Fruit fly (Drosophila melanogaster) whole organism, embryonic: ENCODE measurements around the gene dmGlut.

Experiments used
- B-H2 ChIP-seq: fragments of 200-800 bp; sonication (Bioruptor generic); optimal IDR thresholded peaks from 2 replicates; lab custom pipeline; 2018; ENCODE audit warnings: missing biosample characterization, mild to moderate bottlenecking, missing genetic modification characterization
- Bgb ChIP-seq: fragments of 200-800 bp; sonication (Bioruptor generic); IDR thresholded peaks from 2 replicates; pipeline ENCODE4 v1.3.6; 2022; ENCODE audit warnings: missing biosample characterization, missing genetic modification characterization; ENCODE audit not compliant: partially characterized antibody
- CG10321 ChIP-seq: fragments of 200-800 bp; sonication (Bioruptor generic); IDR thresholded peaks from 2 replicates; pipeline ENCODE4 v1.3.6; 2022; ENCODE audit warnings: missing biosample characterization, missing genetic modification characterization
- CG10565 ChIP-seq: fragments of 200-800 bp; sonication (Bioruptor generic); optimal IDR thresholded peaks from 3 replicates; lab custom pipeline; 2016; ENCODE audit warnings: missing biosample characterization, mild to moderate bottlenecking, missing genetic modification characterization
- CG13624 ChIP-seq: fragments of 200-800 bp; sonication (Bioruptor generic); optimal IDR thresholded peaks from 2 replicates; lab custom pipeline; 2016; ENCODE audit warnings: missing biosample characterization, missing genetic modification characterization
- CG14667 ChIP-seq: fragments of 200-800 bp; sonication (Bioruptor generic); IDR thresholded peaks from 2 replicates; pipeline ENCODE4 v1.3.6; 2022; ENCODE audit warnings: missing biosample characterization, missing genetic modification characterization
- CG15514 ChIP-seq: fragments of 200-800 bp; sonication (Bioruptor generic); optimal IDR thresholded peaks from 3 replicates; lab custom pipeline; 2017; ENCODE audit warnings: missing biosample characterization, missing genetic modification characterization, mild to moderate bottlenecking, moderate library complexity, missing genetic modification reagents
- CG1603 ChIP-seq: fragments of 200-800 bp; sonication (Bioruptor generic); optimal IDR thresholded peaks from 2 replicates; lab custom pipeline; 2019; ENCODE audit warnings: missing biosample characterization, mild to moderate bottlenecking, missing genetic modification characterization, moderate library complexity
- CG1647 ChIP-seq: fragments of 200-800 bp; sonication (Bioruptor generic); optimal IDR thresholded peaks from 3 replicates; lab custom pipeline; 2016; ENCODE audit warnings: missing biosample characterization, missing genetic modification characterization
- CG16863 ChIP-seq: fragments of 200-800 bp; sonication (Bioruptor generic); optimal IDR thresholded peaks from 3 replicates; lab custom pipeline; 2016; ENCODE audit warnings: missing biosample characterization, missing genetic modification characterization
- CG18262 ChIP-seq: fragments of 200-800 bp; optimal IDR thresholded peaks from 3 replicates; lab custom pipeline; 2019; ENCODE audit warnings: missing biosample characterization, mild to moderate bottlenecking, missing genetic modification characterization, moderate library complexity
- CG18476 ChIP-seq: fragments of 200-800 bp; sonication (Bioruptor generic); optimal IDR thresholded peaks from 2 replicates; lab custom pipeline; 2016; ENCODE audit warnings: missing biosample characterization, mild to moderate bottlenecking, missing genetic modification characterization
- CG18619 ChIP-seq: fragments of 200-800 bp; sonication (Bioruptor generic); optimal IDR thresholded peaks from 3 replicates; lab custom pipeline; 2017; ENCODE audit warnings: missing biosample characterization, mild to moderate bottlenecking, missing genetic modification characterization
- CG3065 ChIP-seq: fragments of 200-800 bp; sonication (Bioruptor generic); optimal IDR thresholded peaks from 2 replicates; lab custom pipeline; 2016; ENCODE audit warnings: missing biosample characterization, missing genetic modification characterization
- CG32767 ChIP-seq: fragments of 200-800 bp; sonication (Bioruptor generic); IDR thresholded peaks from 2 replicates; pipeline ENCODE4 v1.3.6; 2022; ENCODE audit warnings: missing biosample characterization, missing genetic modification characterization
- CG42726 ChIP-seq: fragments of 200-800 bp; sonication (Bioruptor generic); IDR thresholded peaks from 2 replicates; pipeline ENCODE4 v1.3.6; 2022; ENCODE audit warnings: missing biosample characterization, missing genetic modification characterization; ENCODE audit not compliant: partially characterized antibody
- CG4424 ChIP-seq: fragments of 200-800 bp; sonication (Bioruptor generic); optimal IDR thresholded peaks from 3 replicates; lab custom pipeline; 2016; ENCODE audit warnings: missing biosample characterization, missing genetic modification characterization
- CG6689 ChIP-seq: fragments of 200-800 bp; sonication (Bioruptor generic); IDR thresholded peaks from 2 replicates; pipeline ENCODE4 v1.3.6; 2022; ENCODE audit warnings: missing biosample characterization, missing genetic modification characterization
- CG7928 ChIP-seq: fragments of 200-800 bp; sonication (Bioruptor generic); optimal IDR thresholded peaks from 2 replicates; lab custom pipeline; 2017; ENCODE audit warnings: missing biosample characterization, mild to moderate bottlenecking, missing genetic modification characterization
- D19A ChIP-seq: fragments of 200-800 bp; optimal IDR thresholded peaks from 3 replicates; lab custom pipeline; 2019; ENCODE audit warnings: missing biosample characterization, mild to moderate bottlenecking, missing genetic modification characterization, moderate library complexity
- Dad ChIP-seq: fragments of 200-800 bp; sonication (Bioruptor generic); optimal IDR thresholded peaks from 3 replicates; lab custom pipeline; 2016; ENCODE audit warnings: missing biosample characterization, missing genetic modification characterization
- Dp ChIP-seq: fragments of 200-800 bp; sonication (Bioruptor generic); optimal IDR thresholded peaks from 2 replicates; lab custom pipeline; 2018; ENCODE audit warnings: missing biosample characterization, mild to moderate bottlenecking, missing genetic modification characterization, moderate library complexity
- ERR ChIP-seq: fragments of 200-800 bp; sonication (Bioruptor generic); optimal IDR thresholded peaks from 2 replicates; lab custom pipeline; 2016; ENCODE audit warnings: missing biosample characterization, missing genetic modification characterization
- HmgD ChIP-seq: fragments of 200-800 bp; sonication (Bioruptor generic); optimal IDR thresholded peaks from 3 replicates; lab custom pipeline; 2016; ENCODE audit warnings: missing biosample characterization, missing genetic modification characterization
- Hr39 ChIP-seq: fragments of >200 bp; optimal IDR thresholded peaks from 2 replicates; lab custom pipeline; 2017
- Meics ChIP-seq: fragments of 200-800 bp; sonication (Bioruptor generic); optimal IDR thresholded peaks from 2 replicates; lab custom pipeline; 2017; ENCODE audit warnings: missing biosample characterization, mild to moderate bottlenecking, missing genetic modification characterization
- Nf-YA ChIP-seq: fragments of 200-800 bp; sonication (Bioruptor generic); IDR thresholded peaks from 2 replicates; pipeline ENCODE4 v1.3.6; 2022; ENCODE audit warnings: missing biosample characterization, missing genetic modification characterization
- Rfx ChIP-seq: fragments of 200-800 bp; sonication (Bioruptor generic); IDR thresholded peaks from 2 replicates; pipeline ENCODE4 v1.3.6; 2022; ENCODE audit warnings: missing biosample characterization, missing genetic modification characterization
- bowl ChIP-seq: fragments of 200-800 bp; sonication (Bioruptor generic); IDR thresholded peaks from 2 replicates; pipeline ENCODE4 v1.3.6; 2022; ENCODE audit warnings: missing biosample characterization, missing genetic modification characterization
- bsh ChIP-seq, 2 experiments: fragments of 200-800 bp; sonication (Bioruptor generic); optimal IDR thresholded peaks; 2 replicates each; lab custom pipeline; 2017 to 2018; ENCODE audit warnings: mild to moderate bottlenecking in 2 of 2, missing biosample characterization in 2 of 2, missing genetic modification characterization in 2 of 2, moderate library complexity in 1 of 2
- cwo ChIP-seq: fragments of 200-800 bp; sonication (Bioruptor generic); optimal IDR thresholded peaks from 3 replicates; lab custom pipeline; 2017; ENCODE audit warnings: missing biosample characterization, missing genetic modification characterization, mild to moderate bottlenecking, moderate library complexity, missing genetic modification reagents
- da ChIP-seq: fragments of 200-800 bp; sonication (Bioruptor generic); optimal IDR thresholded peaks from 2 replicates; lab custom pipeline; 2016; ENCODE audit warnings: missing biosample characterization, missing genetic modification characterization
- disco-r ChIP-seq: fragments of 200-800 bp; sonication (Bioruptor generic); optimal IDR thresholded peaks from 2 replicates; lab custom pipeline; 2016; ENCODE audit warnings: missing biosample characterization, missing genetic modification characterization
- esg ChIP-seq: fragments of 200-800 bp; sonication (Bioruptor generic); conservative IDR thresholded peaks from 2 replicates; pipeline ENCODE4 v1.3.6; 2022; ENCODE audit warnings: missing biosample characterization, missing genetic modification characterization
- ewg ChIP-seq: fragments of 200-800 bp; sonication (Bioruptor generic); optimal IDR thresholded peaks from 3 replicates; lab custom pipeline; 2017; ENCODE audit warnings: mild to moderate bottlenecking, missing biosample characterization, missing genetic modification reagents, missing genetic modification characterization
- gcm ChIP-seq: fragments of 200-800 bp; sonication (Bioruptor generic); optimal IDR thresholded peaks from 2 replicates; lab custom pipeline; 2019; ENCODE audit warnings: missing biosample characterization, mild to moderate bottlenecking, missing genetic modification characterization, moderate library complexity
- grau ChIP-seq: fragments of 200-800 bp; optimal IDR thresholded peaks from 3 replicates; lab custom pipeline; 2019; ENCODE audit warnings: missing biosample characterization, mild to moderate bottlenecking, missing genetic modification characterization, moderate library complexity
- gt ChIP-seq: fragments of 200-800 bp; sonication (Bioruptor generic); IDR thresholded peaks from 2 replicates; pipeline ENCODE4 v1.3.6; 2022; ENCODE audit warnings: missing biosample characterization, missing genetic modification characterization
- ham ChIP-seq: fragments of 200-800 bp; sonication (Bioruptor generic); IDR thresholded peaks from 2 replicates; pipeline ENCODE4 v1.3.6; 2022; ENCODE audit warnings: missing biosample characterization, missing genetic modification characterization
- hbn ChIP-seq: fragments of 200-800 bp; sonication (Bioruptor generic); IDR thresholded peaks from 2 replicates; pipeline ENCODE4 v1.3.6; 2022; ENCODE audit warnings: missing biosample characterization, missing genetic modification characterization; ENCODE audit not compliant: partially characterized antibody
- insv ChIP-seq, 2 experiments: fragments of 200-800 bp; sonication (Bioruptor generic); optimal IDR thresholded peaks; 3 replicates each; lab custom pipeline; 2016 to 2018; ENCODE audit warnings: missing biosample characterization in 2 of 2, missing genetic modification characterization in 2 of 2
- inv ChIP-seq: fragments of 200-800 bp; sonication (Bioruptor generic); IDR thresholded peaks from 2 replicates; pipeline ENCODE4 v1.3.6; 2022; ENCODE audit warnings: missing biosample characterization, missing genetic modification characterization; ENCODE audit not compliant: partially characterized antibody
- jumu ChIP-seq: fragments of 200-800 bp; sonication (Bioruptor generic); optimal IDR thresholded peaks from 3 replicates; lab custom pipeline; 2016; ENCODE audit warnings: missing biosample characterization, missing genetic modification characterization
- nerfin-1 ChIP-seq: fragments of 200-800 bp; sonication (Bioruptor generic); optimal IDR thresholded peaks from 3 replicates; lab custom pipeline; 2019; ENCODE audit warnings: missing biosample characterization, mild to moderate bottlenecking, missing genetic modification characterization, moderate library complexity
- nerfin-2 ChIP-seq: fragments of 200-800 bp; sonication (Bioruptor generic); IDR thresholded peaks from 2 replicates; pipeline ENCODE4 v1.3.6; 2022; ENCODE audit warnings: missing biosample characterization, missing genetic modification characterization; ENCODE audit not compliant: partially characterized antibody
- run ChIP-seq: fragments of 200-800 bp; sonication (Bioruptor generic); optimal IDR thresholded peaks from 3 replicates; lab custom pipeline; 2018; ENCODE audit warnings: missing biosample characterization, mild to moderate bottlenecking, missing genetic modification characterization
- slp2 ChIP-seq: fragments of 200-800 bp; sonication (Bioruptor generic); optimal IDR thresholded peaks from 2 replicates; lab custom pipeline; 2016; ENCODE audit warnings: missing biosample characterization, missing genetic modification characterization
- sqz ChIP-seq: fragments of 200-800 bp; sonication (Bioruptor generic); optimal IDR thresholded peaks from 3 replicates; lab custom pipeline; 2018; ENCODE audit warnings: missing biosample characterization, mild to moderate bottlenecking, missing genetic modification characterization
- tap ChIP-seq: fragments of 200-800 bp; optimal IDR thresholded peaks from 3 replicates; lab custom pipeline; 2019; ENCODE audit warnings: missing biosample characterization, mild to moderate bottlenecking, missing genetic modification characterization, moderate library complexity
- unc-4 ChIP-seq: fragments of 200-800 bp; sonication (Bioruptor generic); IDR thresholded peaks from 2 replicates; pipeline ENCODE4 v1.3.6; 2022; ENCODE audit warnings: missing biosample characterization, missing genetic modification characterization; ENCODE audit not compliant: partially characterized antibody
- wor ChIP-seq: fragments of 200-800 bp; sonication (Bioruptor generic); IDR thresholded peaks from 2 replicates; pipeline ENCODE4 v1.3.6; 2022; ENCODE audit warnings: missing biosample characterization, missing genetic modification characterization

The dmGlut gene

DNA sequence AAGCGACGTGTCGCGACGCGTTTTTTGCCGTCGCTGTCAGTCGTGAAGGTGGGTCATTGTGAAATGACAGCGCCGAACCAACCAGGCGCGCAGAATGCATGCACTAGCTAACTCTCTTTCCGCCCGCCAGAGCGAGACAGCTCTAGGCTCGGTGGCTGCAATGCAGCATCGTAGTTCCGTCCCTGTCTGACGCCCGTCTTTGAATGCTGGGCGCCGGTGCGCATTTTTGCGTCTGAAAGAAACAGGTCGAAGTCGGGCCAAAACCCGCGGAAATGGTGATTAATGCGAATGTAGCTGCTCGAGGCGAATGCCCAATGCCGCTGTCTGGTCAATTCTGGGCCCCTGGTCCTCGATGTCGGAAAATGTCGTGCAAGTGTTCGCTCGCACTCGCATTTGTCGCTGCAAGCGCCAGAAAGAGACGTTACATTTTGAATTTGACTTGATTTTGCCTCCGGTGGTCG lies 19.9 kb upstream of the dmGlut start (continued):
- TF ChIP-seq hbn (GFP tag; lab: Robert Waterston, UW) (no peak), CG1603 (tag; lab: Kevin White, UChicago) (peak; percentile 65), cwo (GFP tag; lab: Kevin White, UChicago) (peak; percentile 94), ham (GFP tag; lab: Robert Waterston, UW) (no peak), CG10565 (no peak), slp2 (GFP tag; lab: Kevin White, UChicago) (no peak), CG14667 (GFP tag; lab: Robert Waterston, UW) (no peak), bsh (GFP tag; optimal IDR thresholded peaks at IDR 0.05; lab: Kevin White, UChicago) (peak; percentile 38 to 75), ewg (GFP tag; lab: Kevin White, UChicago) (peak; percentile 68), CG18619 (GFP tag; lab: Kevin White, UChicago) (peak; percentile 29), B-H2 (GFP tag; lab: Kevin White, UChicago) (peak; percentile 92), CG3065 (GFP tag; lab: Kevin White, UChicago) (peak; percentile 41), CG6689 (GFP tag; lab: Robert Waterston, UW) (no peak), ERR (peak; percentile 66), nerfin-1 (peak; percentile 88), Bgb (GFP tag; lab: Robert Waterston, UW) (no peak), CG32767 (GFP tag; lab: Robert Waterston, UW) (no peak), CG18262 (peak; percentile 90), D19A (tag; lab: Kevin White, UChicago) (peak; percentile 16), CG15514 (GFP tag; lab: Kevin White, UChicago) (peak; percentile 75), insv (GFP tag; optimal IDR thresholded peaks at IDR 0.05; lab: Kevin White, UChicago) (peak in 1 of 2 experiments; percentile 76), Nf-YA (no peak), tap (peak; percentile 57), CG1647 (GFP tag; lab: Kevin White, UChicago) (peak; percentile 24), da (GFP tag; lab: Kevin White, UChicago) (no peak), Hr39 (lab: Kevin White, UChicago) (no peak), grau (tag; lab: Kevin White, UChicago) (peak; percentile 55), gt (GFP tag; lab: Robert Waterston, UW) (no peak), Dad (GFP tag; lab: Kevin White, UChicago) (peak; percentile 51), CG7928 (GFP tag; lab: Kevin White, UChicago) (peak; percentile 36), esg (GFP tag; lab: Robert Waterston, UW) (no peak), CG42726 (no peak), Dp (GFP tag; lab: Kevin White, UChicago) (peak; percentile 76), disco-r (GFP tag; lab: Kevin White, UChicago) (peak; percentile 50), jumu (GFP tag; lab: Kevin White, UChicago) (peak; percentile 44), CG16863 (GFP tag; lab: Kevin White, UChicago) (no peak), Rfx (no peak), sqz (GFP tag; lab: Kevin White, UChicago) (peak; percentile 96), unc-4 (GFP tag; lab: Robert Waterston, UW) (no peak), Meics (GFP tag; lab: Kevin White, UChicago) (no peak), gcm (GFP tag; lab: Kevin White, UChicago) (peak; percentile 79), nerfin-2 (no peak), CG10321 (no peak), CG13624 (GFP tag; lab: Kevin White, UChicago) (peak; percentile 74), CG18476 (GFP tag; lab: Kevin White, UChicago) (no peak), run (peak; percentile 89), inv (no peak), CG4424 (no peak), wor (GFP tag; lab: Robert Waterston, UW) (no peak), bowl (GFP tag; lab: Robert Waterston, UW) (no peak), HmgD (peak; percentile 98)
